Worm (Caenorhabditis elegans) whole organism, L2 larva: Measurements from ENCODE around the gene srz-5.
"Not testable (repeated sequence)": the region's sequence is repeated elsewhere in the genome, so short reads cannot be mapped to it uniquely, and the experiment has no call there.

Source experiments
- C34F6.9 ChIP-seq: fragments of 150-350 bp; optimal IDR thresholded peaks from 2 replicates; lab custom pipeline; 2014; ENCODE audit warnings: missing biosample characterization, missing genetic modification characterization
- F13H6.1 ChIP-seq: sonication (generic microtip); optimal IDR thresholded peaks from 2 replicates; lab custom pipeline; 2016; ENCODE audit warnings: missing genetic modification characterization, missing compliant biosample characterization
- R02D3.7 ChIP-seq: fragments of 150-350 bp; optimal IDR thresholded peaks from 2 replicates; lab custom pipeline; 2014; ENCODE audit warnings: missing biosample characterization, missing genetic modification characterization
- ZK546.5 ChIP-seq: sonication (generic microtip); optimal IDR thresholded peaks from 2 replicates; lab custom pipeline; 2017; ENCODE audit warnings: missing biosample characterization, missing genetic modification characterization
- ama-1 ChIP-seq: fragments of 150-350 bp; optimal IDR thresholded peaks from 2 replicates; lab custom pipeline; 2018; ENCODE audit warnings: inconsistent platforms
- blmp-1 ChIP-seq: sonication (generic microtip); optimal IDR thresholded peaks from 2 replicates; lab custom pipeline; 2017; ENCODE audit warnings: missing genetic modification characterization, mild to moderate bottlenecking, missing compliant biosample characterization, antibody characterized with exemption, moderate library complexity; ENCODE audit not compliant: insufficient read depth
- ceh-16 ChIP-seq: fragments of 150-350 bp; optimal IDR thresholded peaks from 2 replicates; lab custom pipeline; 2014; ENCODE audit warnings: missing biosample characterization, missing genetic modification characterization
- ceh-82 ChIP-seq: fragments of 150-350 bp; optimal IDR thresholded peaks from 2 replicates; lab custom pipeline; 2014; ENCODE audit warnings: missing biosample characterization, missing genetic modification characterization
- egl-27 ChIP-seq: sonication (generic microtip); optimal IDR thresholded peaks from 3 replicates; lab custom pipeline; 2017; ENCODE audit warnings: missing biosample characterization, missing genetic modification reagents, missing genetic modification characterization
- elt-1 ChIP-seq: fragments of 150-350 bp; optimal IDR thresholded peaks from 2 replicates; lab custom pipeline; 2014; ENCODE audit warnings: missing biosample characterization, missing genetic modification characterization
- fos-1 ChIP-seq: fragments of 150-350 bp; optimal IDR thresholded peaks from 2 replicates; lab custom pipeline; 2014; ENCODE audit warnings: missing biosample characterization, missing genetic modification characterization
- gmeb-1 ChIP-seq: fragments of 150-350 bp; optimal IDR thresholded peaks from 2 replicates; lab custom pipeline; 2014; ENCODE audit warnings: missing biosample characterization, missing genetic modification characterization
- lin-11 ChIP-seq: fragments of 150-350 bp; sonication (generic microtip); optimal IDR thresholded peaks from 2 replicates; lab custom pipeline; 2014; ENCODE audit warnings: missing biosample characterization, missing genetic modification characterization, inconsistent platforms, mixed read lengths
- lin-13 ChIP-seq: fragments of 150-350 bp; optimal IDR thresholded peaks from 2 replicates; lab custom pipeline; 2014; ENCODE audit warnings: missing biosample characterization, missing genetic modification reagents, missing genetic modification characterization
- mab-5 ChIP-seq: fragments of 150-350 bp; optimal IDR thresholded peaks from 2 replicates; lab custom pipeline; 2014; ENCODE audit warnings: missing biosample characterization, missing genetic modification characterization
- mdl-1 ChIP-seq, 2 experiments: fragments of 150-350 bp in 1 of 2; sonication (generic microtip) in 1 of 2; optimal IDR thresholded peaks; 2 replicates each; lab custom pipeline; 2017; ENCODE audit warnings: missing biosample characterization in 2 of 2, missing genetic modification characterization in 2 of 2
- nhr-12 ChIP-seq: fragments of 150-350 bp; optimal IDR thresholded peaks from 2 replicates; lab custom pipeline; 2014; ENCODE audit warnings: missing biosample characterization, missing genetic modification characterization
- nhr-129 ChIP-seq: fragments of 150-350 bp; optimal IDR thresholded peaks from 2 replicates; lab custom pipeline; 2014; ENCODE audit warnings: missing biosample characterization, missing genetic modification characterization
- nhr-21 ChIP-seq: fragments of 150-350 bp; optimal IDR thresholded peaks from 2 replicates; lab custom pipeline; 2014; ENCODE audit warnings: missing biosample characterization, missing genetic modification characterization
- nhr-23 ChIP-seq: fragments of 150-350 bp; optimal IDR thresholded peaks from 2 replicates; lab custom pipeline; 2014; ENCODE audit warnings: missing biosample characterization, missing genetic modification reagents, missing genetic modification characterization
- nhr-25 ChIP-seq: fragments of 150-350 bp; sonication (generic microtip); optimal IDR thresholded peaks from 3 replicates; lab custom pipeline; 2014; ENCODE audit warnings: missing biosample characterization, missing genetic modification characterization
- nhr-6 ChIP-seq: fragments of 150-350 bp; optimal IDR thresholded peaks from 2 replicates; lab custom pipeline; 2014; ENCODE audit warnings: missing biosample characterization, missing genetic modification characterization
- nhr-77 ChIP-seq: fragments of 150-350 bp; optimal IDR thresholded peaks from 2 replicates; lab custom pipeline; 2014; ENCODE audit warnings: missing biosample characterization, missing genetic modification characterization
- peb-1 ChIP-seq: fragments of 150-350 bp; optimal IDR thresholded peaks from 2 replicates; lab custom pipeline; 2014; ENCODE audit warnings: missing biosample characterization, missing genetic modification characterization
- skn-1 ChIP-seq: sonication (generic microtip); optimal IDR thresholded peaks from 2 replicates; lab custom pipeline; 2017; ENCODE audit warnings: missing biosample characterization, missing genetic modification characterization
- sma-3 ChIP-seq: sonication (generic microtip); optimal IDR thresholded peaks from 2 replicates; lab custom pipeline; 2016; ENCODE audit warnings: missing genetic modification reagents, missing genetic modification characterization, missing compliant biosample characterization
- snpc-4 ChIP-seq: fragments of 150-350 bp; optimal IDR thresholded peaks from 2 replicates; lab custom pipeline; 2014; ENCODE audit warnings: missing biosample characterization, missing genetic modification characterization
- unc-39 ChIP-seq: fragments of 150-350 bp; optimal IDR thresholded peaks from 2 replicates; lab custom pipeline; 2014; ENCODE audit warnings: missing biosample characterization, missing genetic modification characterization
- unc-55 ChIP-seq: fragments of 150-350 bp; sonication (generic microtip); optimal IDR thresholded peaks from 3 replicates; lab custom pipeline; 2014; ENCODE audit warnings: missing biosample characterization, missing genetic modification reagents, missing genetic modification characterization
- zag-1 ChIP-seq: fragments of 150-350 bp; optimal IDR thresholded peaks from 2 replicates; lab custom pipeline; 2014; ENCODE audit warnings: missing biosample characterization, missing genetic modification characterization
- ztf-11 ChIP-seq: sonication (generic microtip); optimal IDR thresholded peaks from 2 replicates; lab custom pipeline; 2017; ENCODE audit warnings: missing biosample characterization, missing genetic modification characterization
- ztf-4 ChIP-seq: fragments of 150-350 bp; optimal IDR thresholded peaks from 2 replicates; lab custom pipeline; 2014; ENCODE audit warnings: missing biosample characterization, missing genetic modification characterization

The srz-5 gene

DNA sequence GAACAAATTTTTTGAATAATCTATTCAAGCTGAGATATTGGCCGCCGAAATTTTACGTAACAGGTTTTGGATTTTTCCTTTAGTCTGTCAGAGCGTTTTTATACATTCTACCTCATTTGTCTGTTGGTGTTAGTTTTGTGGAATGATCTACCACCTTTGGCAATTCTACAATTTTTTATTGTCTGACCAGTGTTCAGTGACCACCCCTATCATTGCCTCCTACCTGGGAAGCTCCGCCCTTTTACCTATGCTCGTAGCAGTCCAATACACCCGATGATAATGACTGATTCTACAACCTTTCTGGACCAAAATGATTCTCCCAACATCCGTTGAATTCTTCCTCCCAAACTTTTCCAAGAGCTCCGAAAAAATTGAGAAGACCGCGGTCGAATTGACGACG lies 40.8 kb downstream of the srz-5 start, which contains the start of gene sdz-32:
TSS of gene sdz-32 (plus strand) at position 301 of the 400 bp plus-strand sequence.
- TF ChIP-seq snpc-4 (tag; lab: Kevin White, UChicago) (no peak), skn-1 (tag; lab: Kevin White, UChicago) (no peak), nhr-21 (no peak), C34F6.9 (no peak)

DNA sequence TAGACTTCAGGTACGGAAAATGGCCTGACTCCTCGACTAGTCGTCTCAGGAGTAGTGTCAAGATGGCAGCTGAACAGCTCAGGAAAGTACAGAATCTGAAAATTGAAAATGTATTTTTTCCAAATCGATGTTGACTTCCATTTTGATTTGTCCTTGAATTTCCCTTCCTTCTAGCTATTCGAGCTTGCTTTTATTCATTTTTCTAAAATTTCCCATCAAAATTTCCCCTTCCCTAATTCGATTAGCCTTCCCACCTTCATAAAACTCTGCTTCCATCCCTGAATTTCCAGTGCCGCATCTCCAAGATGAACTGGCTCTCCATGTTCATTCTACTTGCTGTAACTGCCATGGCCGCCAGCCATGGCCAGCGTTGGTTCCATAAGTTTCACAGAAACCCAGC lies 41.7 kb downstream of the srz-5 start, which contains the start of gene Y49F6B.6:
TSS of gene Y49F6B.6 (plus strand) at position 301 of the 400 bp plus-strand sequence.
- TF ChIP-seq F13H6.1 (tag; lab: Kevin White, UChicago) (no peak), zag-1 (tag; lab: Kevin White, UChicago) (no peak), fos-1 (tag; lab: Kevin White, UChicago) (no peak), ceh-16 (tag; lab: Kevin White, UChicago) (no peak), mdl-1 (tag; optimal IDR thresholded peaks at IDR 0.05; lab: Kevin White, UChicago) (no peak), nhr-129 (tag; lab: Kevin White, UChicago) (no peak)

DNA sequence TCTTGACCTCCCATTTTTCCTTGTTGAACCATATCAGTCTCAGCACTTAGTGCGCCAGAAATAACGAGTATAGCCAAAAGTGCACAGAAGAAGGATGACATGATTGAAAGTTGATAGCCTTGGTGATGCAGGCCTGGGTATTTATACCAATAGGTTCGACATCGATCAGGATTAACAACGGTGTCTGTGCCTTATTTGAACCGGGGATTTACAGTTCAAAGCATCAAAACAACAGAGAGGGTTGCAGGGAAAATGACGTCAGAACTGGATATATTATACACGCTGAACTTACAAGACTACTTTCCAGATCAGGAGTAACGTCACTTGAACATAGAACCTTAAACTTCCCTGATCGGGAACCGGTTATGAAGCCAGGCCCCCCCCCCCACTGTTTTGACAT lies 42.2 kb downstream of the srz-5 start, which contains the start of gene Y49F6B.12:
TSS of gene Y49F6B.12 (minus strand) at position 101 of the 400 bp plus-strand sequence.
- TF ChIP-seq nhr-12 (tag; lab: Kevin White, UChicago): no peak
- no peak for TF ChIP-seq unc-55 (GFP tag; lab: Kevin White, UChicago)
- TF ChIP-seq, all 48 proteins: peak for 0

DNA sequence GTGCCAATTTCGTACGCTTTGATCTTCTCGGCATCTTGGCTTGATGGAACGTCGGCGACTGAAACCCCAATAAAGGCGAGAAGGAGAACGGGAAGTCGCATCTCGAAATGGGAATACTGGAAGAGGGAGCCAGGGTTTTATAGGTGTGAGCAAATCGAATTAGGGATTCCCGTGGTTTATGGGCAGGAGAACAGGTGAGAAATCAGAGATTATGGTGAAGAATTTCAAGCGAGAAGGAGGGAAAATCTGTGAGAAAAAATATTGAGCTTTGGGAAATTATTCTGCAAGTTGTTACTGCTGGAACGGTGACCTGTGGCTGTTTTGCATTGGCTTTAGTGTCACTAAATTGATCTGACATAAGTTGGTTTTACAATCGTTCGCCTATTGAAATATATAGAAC lies 42.9 kb downstream of the srz-5 start, which contains the start of gene Y49F6B.13:
TSS of gene Y49F6B.13 (minus strand) at position 101 of the 400 bp plus-strand sequence.
- TF ChIP-seq mab-5 (tag; lab: Kevin White, UChicago): no peak
- no peak for TF ChIP-seq ZK546.5 (tag; lab: Kevin White, UChicago)
- no peak for TF ChIP-seq nhr-25 (tag; lab: Kevin White, UChicago)
- TF ChIP-seq skn-1 (tag; lab: Kevin White, UChicago): no peak
- no peak for TF ChIP-seq ceh-82
- no peak for TF ChIP-seq fos-1 (tag; lab: Kevin White, UChicago)
- no peak for TF ChIP-seq sma-3
- no peak for TF ChIP-seq lin-11
- no peak for TF ChIP-seq elt-1 (tag; lab: Kevin White, UChicago)
- no peak for TF ChIP-seq gmeb-1 (tag; lab: Kevin White, UChicago)
- no peak for TF ChIP-seq egl-27 (tag; lab: Kevin White, UChicago)
- TF ChIP-seq C34F6.9: no peak
- no peak for TF ChIP-seq ceh-16 (tag; lab: Kevin White, UChicago)
- TF ChIP-seq ztf-11: no peak
- no peak for TF ChIP-seq nhr-23 (tag; lab: Kevin White, UChicago)
- no peak for TF ChIP-seq snpc-4 (tag; lab: Kevin White, UChicago)
- TF ChIP-seq nhr-6 (tag; lab: Kevin White, UChicago): no peak

DNA sequence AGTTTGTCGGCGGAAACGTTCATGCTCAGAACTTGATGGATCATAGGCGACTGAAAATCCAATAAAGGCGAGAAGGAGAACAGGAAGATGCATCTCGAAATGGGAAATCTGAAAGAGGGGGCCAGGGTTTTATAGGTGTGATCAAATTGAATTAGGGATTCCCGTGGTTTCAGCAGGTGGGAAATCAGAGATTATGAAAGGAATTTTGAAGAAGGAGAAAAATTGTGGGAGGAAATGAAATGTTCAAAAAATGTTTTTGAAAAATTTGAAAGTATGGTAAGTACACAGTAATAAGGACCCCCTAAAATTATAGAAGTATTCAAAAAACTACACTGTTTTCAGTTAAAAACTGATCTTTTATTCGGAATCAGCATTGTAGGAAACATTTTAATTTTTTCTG lies 44.0 kb downstream of the srz-5 start, which contains the start of gene Y49F6B.20:
TSS of gene Y49F6B.20 (minus strand) at position 101 of the 400 bp plus-strand sequence.
- TF ChIP-seq ceh-16 (tag; lab: Kevin White, UChicago): no peak
- no peak for TF ChIP-seq F13H6.1 (tag; lab: Kevin White, UChicago)

DNA sequence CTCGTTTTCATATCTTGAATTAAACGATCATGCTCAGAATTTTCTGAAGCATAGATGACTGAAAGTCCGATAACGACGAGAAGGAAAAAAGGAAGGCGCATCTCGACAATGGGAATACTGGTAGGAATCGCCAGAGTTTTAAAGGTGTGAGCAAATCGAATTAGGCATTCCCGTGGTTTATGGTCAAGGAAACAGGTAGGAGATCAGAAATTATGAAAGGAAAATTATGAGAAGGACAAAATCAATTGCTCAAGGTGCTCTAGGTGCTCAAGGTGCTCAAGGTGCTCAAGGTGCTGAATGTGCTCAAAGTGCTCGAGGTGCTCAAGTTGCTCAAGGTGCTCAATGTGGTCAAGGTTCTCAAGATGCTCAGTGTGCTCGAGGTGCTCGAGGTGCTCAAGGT lies 50.0 kb downstream of the srz-5 start, which contains the start of gene C16C8.10:
TSS of gene C16C8.10 (minus strand) at position 101 of the 400 bp plus-strand sequence.
- not testable (repeated sequence) for TF ChIP-seq mdl-1 (tag; optimal IDR thresholded peaks at IDR 0.05; lab: Kevin White, UChicago); ceh-16 (tag; lab: Kevin White, UChicago); blmp-1 (tag; lab: Kevin White, UChicago)

DNA sequence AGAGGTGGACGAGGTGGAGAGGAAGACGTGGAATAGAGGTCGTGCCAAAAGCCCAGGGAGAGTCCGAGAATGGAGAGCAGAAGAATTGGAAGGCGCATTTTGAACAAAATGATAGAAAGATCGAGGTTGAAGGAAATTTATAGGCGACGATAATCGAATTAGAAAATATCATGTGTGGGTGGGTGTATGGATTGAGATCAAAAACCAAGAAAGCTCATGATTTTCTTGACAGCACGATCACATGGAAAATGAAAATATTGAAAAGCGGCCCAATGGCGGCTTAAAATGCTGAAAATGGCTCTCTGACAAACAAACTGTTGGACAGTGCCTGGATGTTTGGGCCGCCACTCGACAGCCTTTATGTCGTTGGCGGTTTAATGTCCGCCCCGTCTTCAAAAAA lies 51.4 kb downstream of the srz-5 start, which contains the start of gene C16C8.9:
TSS of gene C16C8.9 (minus strand) at position 101 of the 400 bp plus-strand sequence.
- no peak for TF ChIP-seq R02D3.7
- TF ChIP-seq ama-1: no peak
- TF ChIP-seq lin-13: no peak
- TF ChIP-seq ztf-4 (tag; lab: Kevin White, UChicago): no peak
- no peak for TF ChIP-seq unc-39 (tag; lab: Kevin White, UChicago)
- TF ChIP-seq peb-1: no peak
- TF ChIP-seq lin-11: no peak
- TF ChIP-seq blmp-1 (tag; lab: Kevin White, UChicago): no peak
- no peak for TF ChIP-seq ZK546.5 (tag; lab: Kevin White, UChicago)
- TF ChIP-seq nhr-77 (tag; lab: Kevin White, UChicago): no peak
- TF ChIP-seq snpc-4 (tag; lab: Kevin White, UChicago): no peak
